Worm (Caenorhabditis elegans) whole organism, midembryonic: ENCODE data around the gene Y66D12A.11.

Experiments
- T22C8.4 ChIP-seq: fragments of 200-800 bp; sonication (Bioruptor generic); IDR thresholded peaks from 2 replicates; pipeline ENCODE4 v1.3.6; 2022; ENCODE audit warnings: missing genetic modification characterization, missing compliant biosample characterization
- cog-1 ChIP-seq: sonication (generic microtip); optimal IDR thresholded peaks from 2 replicates; lab custom pipeline; 2016; ENCODE audit warnings: missing genetic modification characterization, missing compliant biosample characterization
- flt-1 ChIP-seq: fragments of 200-800 bp; sonication (Bioruptor generic); IDR thresholded peaks from 2 replicates; pipeline ENCODE4 v1.3.6; 2022; ENCODE audit warnings: missing genetic modification characterization, missing compliant biosample characterization
- klf-2 ChIP-seq: fragments of 200-800 bp; sonication (Bioruptor generic); conservative IDR thresholded peaks from 2 replicates; pipeline ENCODE4 v1.3.6; 2022; ENCODE audit warnings: missing genetic modification reagents, missing genetic modification characterization, missing compliant biosample characterization
- med-1 ChIP-seq: sonication (generic microtip); optimal IDR thresholded peaks from 2 replicates; lab custom pipeline; 2017; ENCODE audit warnings: missing genetic modification characterization, mild to moderate bottlenecking, missing compliant biosample characterization, antibody characterized with exemption, missing genetic modification reagents; ENCODE audit not compliant: insufficient read depth
- ref-1 ChIP-seq: fragments of 200-800 bp; sonication (Bioruptor generic); conservative IDR thresholded peaks from 2 replicates; pipeline ENCODE4 v1.3.6; 2022; ENCODE audit warnings: missing genetic modification reagents, missing genetic modification characterization, missing compliant biosample characterization
- tab-1 ChIP-seq: fragments of 200-800 bp; sonication (Bioruptor generic); IDR thresholded peaks from 2 replicates; pipeline ENCODE4 v1.3.6; 2022; ENCODE audit warnings: missing genetic modification characterization, missing compliant biosample characterization
- ztf-23 ChIP-seq: fragments of 200-800 bp; sonication (Bioruptor generic); IDR thresholded peaks from 2 replicates; pipeline ENCODE4 v1.3.6; 2022; ENCODE audit warnings: missing genetic modification reagents, missing genetic modification characterization, missing compliant biosample characterization
- ztf-29 ChIP-seq: fragments of 200-800 bp; sonication (Bioruptor generic); IDR thresholded peaks from 2 replicates; pipeline ENCODE4 v1.3.6; 2022; ENCODE audit warnings: missing genetic modification reagents, missing genetic modification characterization, missing compliant biosample characterization

ce11 chrIII:11554701-11555111, 8.6 kb upstream of the Y66D12A.11 start:
- no peak for TF ChIP-seq med-1 (GFP tag; lab: Kevin White, UChicago)
- TF ChIP-seq T22C8.4 (GFP tag; lab: Robert Waterston, UW), result no peak
- no peak for TF ChIP-seq flt-1 (GFP tag; lab: Robert Waterston, UW)
- TF ChIP-seq ztf-23, result no peak
- TF ChIP-seq ztf-29 (GFP tag; lab: Robert Waterston, UW), result no peak
- no peak for TF ChIP-seq tab-1
- no peak for TF ChIP-seq cog-1 (tag; lab: Kevin White, UChicago)
- no peak for TF ChIP-seq ref-1
- no peak for TF ChIP-seq klf-2 (GFP tag; lab: Robert Waterston, UW)
